Fruit fly (Drosophila melanogaster) whole organism, embryonic: ENCODE results near the gene CG9747.

Source experiments
- Adf1 ChIP-seq: fragments of 200-800 bp; sonication (Bioruptor generic); IDR thresholded peaks from 2 replicates; pipeline ENCODE4 v1.3.6; 2022; ENCODE audit warnings: missing biosample characterization, missing genetic modification characterization
- Atf3 ChIP-seq: fragments of 200-800 bp; sonication (Bioruptor generic); optimal IDR thresholded peaks from 3 replicates; lab custom pipeline; 2016; ENCODE audit warnings: missing biosample characterization, missing genetic modification characterization
- B-H1 ChIP-seq: fragments of 200-800 bp; sonication (Bioruptor generic); IDR thresholded peaks from 3 replicates; pipeline ENCODE4 v1.3.6; 2022; ENCODE audit warnings: missing biosample characterization, missing genetic modification characterization
- Bdp1 ChIP-seq: fragments of 200-800 bp; sonication (Bioruptor generic); optimal IDR thresholded peaks from 3 replicates; lab custom pipeline; 2016; ENCODE audit warnings: missing biosample characterization, missing genetic modification characterization
- Bgb ChIP-seq: fragments of 200-800 bp; sonication (Bioruptor generic); IDR thresholded peaks from 2 replicates; pipeline ENCODE4 v1.3.6; 2022; ENCODE audit warnings: missing biosample characterization, missing genetic modification characterization; ENCODE audit not compliant: partially characterized antibody
- Blimp-1 ChIP-seq: fragments of 200-800 bp; sonication (Bioruptor generic); optimal IDR thresholded peaks from 3 replicates; lab custom pipeline; 2018; ENCODE audit warnings: missing biosample characterization, missing genetic modification characterization, mild to moderate bottlenecking, moderate library complexity, missing genetic modification reagents
- CG11398 ChIP-seq: fragments of 200-800 bp; sonication (Bioruptor generic); optimal IDR thresholded peaks from 2 replicates; lab custom pipeline; 2016; ENCODE audit warnings: missing biosample characterization, missing genetic modification characterization
- CG11560 ChIP-seq: fragments of 200-800 bp; sonication (Bioruptor generic); IDR thresholded peaks from 3 replicates; pipeline ENCODE4 v1.3.6; 2022; ENCODE audit warnings: missing biosample characterization, missing genetic modification characterization
- CG12744 ChIP-seq: fragments of 200-800 bp; sonication (Bioruptor generic); optimal IDR thresholded peaks from 2 replicates; lab custom pipeline; 2016; ENCODE audit warnings: missing biosample characterization, missing genetic modification characterization
- CG13123 ChIP-seq: fragments of 200-800 bp; sonication (Bioruptor generic); optimal IDR thresholded peaks from 2 replicates; lab custom pipeline; 2016; ENCODE audit warnings: missing biosample characterization, missing genetic modification characterization
- CG13296 ChIP-seq: fragments of 200-800 bp; sonication (Bioruptor generic); optimal IDR thresholded peaks from 3 replicates; lab custom pipeline; 2018; ENCODE audit warnings: missing biosample characterization, mild to moderate bottlenecking, missing genetic modification characterization
- CG17186 ChIP-seq: fragments of 200-800 bp; sonication (Bioruptor generic); optimal IDR thresholded peaks from 3 replicates; lab custom pipeline; 2017; ENCODE audit warnings: missing biosample characterization, missing genetic modification reagents, missing genetic modification characterization
- CG17385 ChIP-seq: fragments of 200-800 bp; sonication (Bioruptor generic); optimal IDR thresholded peaks from 3 replicates; lab custom pipeline; 2018; ENCODE audit warnings: missing biosample characterization, mild to moderate bottlenecking, missing genetic modification characterization
- CG32767 ChIP-seq: fragments of 200-800 bp; sonication (Bioruptor generic); IDR thresholded peaks from 2 replicates; pipeline ENCODE4 v1.3.6; 2022; ENCODE audit warnings: missing biosample characterization, missing genetic modification characterization
- CG34376 ChIP-seq: fragments of 200-800 bp; sonication (Bioruptor generic); optimal IDR thresholded peaks from 2 replicates; lab custom pipeline; 2018; ENCODE audit warnings: missing biosample characterization, mild to moderate bottlenecking, missing genetic modification characterization
- CG4360 ChIP-seq: fragments of 200-800 bp; sonication (Bioruptor generic); IDR thresholded peaks from 2 replicates; pipeline ENCODE4 v1.3.6; 2022; ENCODE audit warnings: missing biosample characterization, missing genetic modification characterization
- CG4707 ChIP-seq: fragments of 200-800 bp; sonication (Bioruptor generic); optimal IDR thresholded peaks from 2 replicates; lab custom pipeline; 2018; ENCODE audit warnings: missing biosample characterization, mild to moderate bottlenecking, missing genetic modification characterization, moderate library complexity
- CG6254 ChIP-seq: fragments of 200-800 bp; sonication (Bioruptor generic); optimal IDR thresholded peaks from 3 replicates; lab custom pipeline; 2017; ENCODE audit warnings: mild to moderate bottlenecking, missing biosample characterization, missing genetic modification reagents, missing genetic modification characterization
- CG6854 ChIP-seq: fragments of 200-800 bp; sonication (Bioruptor generic); optimal IDR thresholded peaks from 3 replicates; lab custom pipeline; 2017; ENCODE audit warnings: missing biosample characterization, mild to moderate bottlenecking, missing genetic modification characterization
- CG8478 ChIP-seq: fragments of >200 bp; optimal IDR thresholded peaks from 2 replicates; lab custom pipeline; 2018
- CG9215 ChIP-seq: fragments of 200-800 bp; sonication (Bioruptor generic); IDR thresholded peaks from 2 replicates; pipeline ENCODE4 v1.3.6; 2022; ENCODE audit warnings: missing biosample characterization, missing genetic modification characterization
- CG9932 ChIP-seq: fragments of 200-800 bp; sonication (Bioruptor generic); IDR thresholded peaks from 2 replicates; pipeline ENCODE4 v1.3.6; 2022; ENCODE audit warnings: missing biosample characterization, missing genetic modification characterization
- GATAe ChIP-seq: fragments of 200-800 bp; sonication (Bioruptor generic); conservative IDR thresholded peaks from 2 replicates; pipeline ENCODE4 v1.3.6; 2022; ENCODE audit warnings: missing biosample characterization, missing genetic modification characterization
- Gug ChIP-seq: fragments of 200-800 bp; sonication (Bioruptor generic); IDR thresholded peaks from 4 replicates; pipeline ENCODE4 v1.3.6; 2022; ENCODE audit warnings: missing biosample characterization, missing genetic modification characterization
- HHEX ChIP-seq: fragments of 200-800 bp; sonication (Bioruptor generic); optimal IDR thresholded peaks from 3 replicates; lab custom pipeline; 2017; ENCODE audit warnings: missing biosample characterization, mild to moderate bottlenecking, missing genetic modification characterization, missing genetic modification reagents
- Meics ChIP-seq: fragments of 200-800 bp; sonication (Bioruptor generic); optimal IDR thresholded peaks from 2 replicates; lab custom pipeline; 2017; ENCODE audit warnings: missing biosample characterization, mild to moderate bottlenecking, missing genetic modification characterization
- NK7.1 ChIP-seq: fragments of 200-800 bp; sonication (Bioruptor generic); optimal IDR thresholded peaks from 3 replicates; lab custom pipeline; 2016; ENCODE audit warnings: missing biosample characterization, missing genetic modification characterization
- Neu2 ChIP-seq: fragments of 200-800 bp; sonication (Bioruptor generic); optimal IDR thresholded peaks from 3 replicates; lab custom pipeline; 2016; ENCODE audit warnings: missing biosample characterization, missing genetic modification characterization, borderline replicate concordance
- Nf-YA ChIP-seq: fragments of 200-800 bp; sonication (Bioruptor generic); IDR thresholded peaks from 2 replicates; pipeline ENCODE4 v1.3.6; 2022; ENCODE audit warnings: missing biosample characterization, missing genetic modification characterization
- Rfx ChIP-seq: fragments of 200-800 bp; sonication (Bioruptor generic); IDR thresholded peaks from 2 replicates; pipeline ENCODE4 v1.3.6; 2022; ENCODE audit warnings: missing biosample characterization, missing genetic modification characterization
- Scr ChIP-seq: fragments of 200-800 bp; sonication (Bioruptor generic); IDR thresholded peaks from 2 replicates; pipeline ENCODE4 v1.3.6; 2022; ENCODE audit warnings: missing biosample characterization, missing genetic modification characterization; ENCODE audit not compliant: partially characterized antibody
- Sox100B ChIP-seq: fragments of 200-800 bp; sonication (Bioruptor generic); optimal IDR thresholded peaks from 3 replicates; lab custom pipeline; 2018; ENCODE audit warnings: missing biosample characterization, mild to moderate bottlenecking, missing genetic modification characterization
- Sry-δ ChIP-seq: fragments of 200-800 bp; sonication (Bioruptor generic); optimal IDR thresholded peaks from 2 replicates; lab custom pipeline; 2016; ENCODE audit warnings: missing biosample characterization, missing genetic modification characterization
- Taf1 ChIP-seq: fragments of 200-800 bp; sonication (Bioruptor generic); IDR thresholded peaks from 2 replicates; pipeline ENCODE4 v1.3.6; 2022; ENCODE audit warnings: missing biosample characterization, missing genetic modification characterization
- Trl ChIP-seq, 3 experiments: fragments of >200 bp in 2 of 3; fragments of 200-800 bp in 1 of 3; sonication (Bioruptor generic) in 1 of 3; optimal IDR thresholded peaks; 2 replicates in 1 of 3; 3 replicates in 2 of 3; lab custom pipeline; 2016 to 2017; ENCODE audit warnings: missing biosample characterization in 1 of 3, missing genetic modification characterization in 1 of 3
- Xbp1 ChIP-seq: fragments of 200-800 bp; sonication (Bioruptor generic); optimal IDR thresholded peaks from 3 replicates; lab custom pipeline; 2016; ENCODE audit warnings: missing biosample characterization, mild to moderate bottlenecking, missing genetic modification characterization
- ab ChIP-seq: fragments of 200-800 bp; sonication (Bioruptor generic); optimal IDR thresholded peaks from 2 replicates; lab custom pipeline; 2016; ENCODE audit warnings: missing biosample characterization, missing genetic modification characterization
- ara ChIP-seq: fragments of 200-800 bp; sonication (Bioruptor generic); IDR thresholded peaks from 2 replicates; pipeline ENCODE4 v1.3.6; 2022; ENCODE audit warnings: missing biosample characterization, missing genetic modification characterization
- bowl ChIP-seq: fragments of 200-800 bp; sonication (Bioruptor generic); IDR thresholded peaks from 2 replicates; pipeline ENCODE4 v1.3.6; 2022; ENCODE audit warnings: missing biosample characterization, missing genetic modification characterization
- gcm2 ChIP-seq: fragments of 200-800 bp; sonication (Bioruptor generic); optimal IDR thresholded peaks from 2 replicates; lab custom pipeline; 2016; ENCODE audit warnings: missing biosample characterization, missing genetic modification characterization
- gem ChIP-seq: fragments of 200-800 bp; sonication (Bioruptor generic); optimal IDR thresholded peaks from 2 replicates; lab custom pipeline; 2019; ENCODE audit warnings: missing biosample characterization, mild to moderate bottlenecking, missing genetic modification characterization, moderate library complexity
- klu ChIP-seq: fragments of 200-800 bp; sonication (Bioruptor generic); IDR thresholded peaks from 2 replicates; pipeline ENCODE4 v1.3.6; 2022; ENCODE audit warnings: missing biosample characterization, missing genetic modification characterization
- mam ChIP-seq: fragments of 200-800 bp; sonication (Bioruptor generic); optimal IDR thresholded peaks from 3 replicates; lab custom pipeline; 2016; ENCODE audit warnings: missing biosample characterization, missing genetic modification characterization
- mld ChIP-seq: fragments of 200-800 bp; sonication (Bioruptor generic); IDR thresholded peaks from 3 replicates; pipeline ENCODE4 v1.3.6; 2022; ENCODE audit warnings: missing biosample characterization, missing genetic modification characterization; ENCODE audit not compliant: partially characterized antibody
- nerfin-1 ChIP-seq: fragments of 200-800 bp; sonication (Bioruptor generic); optimal IDR thresholded peaks from 3 replicates; lab custom pipeline; 2019; ENCODE audit warnings: missing biosample characterization, mild to moderate bottlenecking, missing genetic modification characterization, moderate library complexity
- nom ChIP-seq: fragments of 200-800 bp; sonication (Bioruptor generic); optimal IDR thresholded peaks from 2 replicates; lab custom pipeline; 2017; ENCODE audit warnings: missing biosample characterization, missing genetic modification characterization, mild to moderate bottlenecking, moderate library complexity, missing genetic modification reagents
- odd ChIP-seq: fragments of 200-800 bp; sonication (Bioruptor generic); optimal IDR thresholded peaks from 2 replicates; lab custom pipeline; 2017; ENCODE audit warnings: missing biosample characterization, mild to moderate bottlenecking, missing genetic modification characterization
- pb ChIP-seq: fragments of 200-800 bp; sonication (Bioruptor generic); optimal IDR thresholded peaks from 3 replicates; lab custom pipeline; 2016; ENCODE audit warnings: missing biosample characterization, missing genetic modification characterization
- rib ChIP-seq: fragments of 200-800 bp; sonication (Bioruptor generic); IDR thresholded peaks from 2 replicates; pipeline ENCODE4 v1.3.6; 2022; ENCODE audit warnings: missing biosample characterization, missing genetic modification characterization
- sr ChIP-seq: fragments of 200-800 bp; sonication (Bioruptor generic); IDR thresholded peaks from 3 replicates; pipeline ENCODE4 v1.3.6; 2022; ENCODE audit warnings: missing biosample characterization, missing genetic modification characterization
- sug ChIP-seq: fragments of 200-800 bp; optimal IDR thresholded peaks from 2 replicates; lab custom pipeline; 2019; ENCODE audit warnings: missing biosample characterization, mild to moderate bottlenecking, missing genetic modification characterization, moderate library complexity

Gene CG9747

DNA sequence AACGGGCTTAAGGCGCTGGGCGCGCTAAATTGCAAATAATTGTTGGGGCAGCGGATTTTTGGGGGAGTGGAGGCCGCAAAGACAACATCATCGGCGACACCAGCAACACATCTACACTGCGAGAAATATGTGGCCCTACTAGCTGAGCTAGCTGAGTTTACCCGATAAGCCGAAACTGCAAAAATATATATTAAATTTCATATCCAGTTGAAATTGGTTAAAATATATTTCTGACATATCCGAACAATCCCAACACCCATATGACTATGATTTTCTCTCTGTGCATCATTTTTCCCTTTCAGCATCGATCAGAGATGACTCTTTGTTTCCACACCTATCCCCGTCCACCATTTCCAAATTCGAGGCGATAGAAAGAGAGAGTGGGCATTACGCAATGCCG, 1.2 kb downstream of the CG9747 start (continued):
- TF ChIP-seq Rfx (GFP tag; lab: Robert Waterston, UW) (peak; percentile 84), Trl (optimal IDR thresholded peaks at IDR 0.05; lab: Kevin White, UChicago) (no peak), Trl (GFP tag; optimal IDR thresholded peaks at IDR 0.05; lab: Kevin White, UChicago) (peak; percentile 33), Sry-δ (GFP tag; lab: Kevin White, UChicago) (no peak), nerfin-1 (tag; lab: Kevin White, UChicago) (peak; percentile 58), ara (GFP tag; lab: Robert Waterston, UW) (peak; percentile 62), odd (GFP tag; lab: Kevin White, UChicago) (peak; percentile 60), Sox100B (GFP tag; lab: Kevin White, UChicago) (peak; percentile 71), NK7.1 (no peak), CG32767 (peak; percentile 67), sr (GFP tag; lab: Robert Waterston, UW) (peak; percentile 57; the same call in 1 of the 3 replicates), pb (GFP tag; lab: Kevin White, UChicago) (no peak), nom (peak; percentile 25), CG11398 (GFP tag; lab: Kevin White, UChicago) (no peak), sug (tag; lab: Kevin White, UChicago) (peak; percentile 31), CG13296 (GFP tag; lab: Kevin White, UChicago) (peak; percentile 68), Meics (peak; percentile 66), CG9215 (peak; percentile 63; the same call in 1 of the 2 replicates), CG4360 (peak; percentile 64), CG8478 (lab: Kevin White, UChicago) (no peak), Atf3 (GFP tag; lab: Kevin White, UChicago) (peak; percentile 29), ab (peak; percentile 21), CG17186 (no peak), CG17385 (GFP tag; lab: Kevin White, UChicago) (peak; percentile 71), CG11560 (tag; lab: Robert Waterston, UW) (peak; percentile 61; the same call in 1 of the 3 replicates), Gug (GFP tag; lab: Robert Waterston, UW) (peak; percentile 78), gem (peak; percentile 83), Xbp1 (GFP tag; lab: Kevin White, UChicago) (peak; percentile 76), CG12744 (no peak), klu (peak; percentile 52), CG6254 (GFP tag; lab: Kevin White, UChicago) (peak; percentile 61), Scr (GFP tag; lab: Robert Waterston, UW) (no peak), GATAe (GFP tag; lab: Robert Waterston, UW) (0 out of 2 replicates have a peak, but pooled peaks have one; percentile 9), Neu2 (GFP tag; lab: Kevin White, UChicago) (no peak), gcm2 (GFP tag; lab: Kevin White, UChicago) (peak; percentile 10), Bdp1 (GFP tag; lab: Kevin White, UChicago) (peak; percentile 43), B-H1 (GFP tag; lab: Robert Waterston, UW) (peak; percentile 67), CG4707 (peak; percentile 30), Bgb (GFP tag; lab: Robert Waterston, UW) (no peak), mam (GFP tag; lab: Kevin White, UChicago) (peak; percentile 20), Adf1 (GFP tag; lab: Robert Waterston, UW) (no peak), mld (GFP tag; lab: Robert Waterston, UW) (no peak), CG6854 (GFP tag; lab: Kevin White, UChicago) (peak; percentile 29), Taf1 (GFP tag; lab: Robert Waterston, UW) (peak; percentile 65), Nf-YA (peak; percentile 70), bowl (no peak), CG34376 (GFP tag; lab: Kevin White, UChicago) (no peak), rib (no peak), Blimp-1 (GFP tag; lab: Kevin White, UChicago) (peak; percentile 87), CG13123 (peak; percentile 18), CG9932 (peak; percentile 49), HHEX (GFP tag; lab: Kevin White, UChicago) (peak; percentile 70)
